Worm (Caenorhabditis elegans) whole organism, midembryonic: ENCODE data around the gene ZC190.4.

ENCODE experiments used
- T22C8.4 ChIP-seq: fragments of 200-800 bp; sonication (Bioruptor generic); IDR thresholded peaks from 2 replicates; pipeline ENCODE4 v1.3.6; 2022; ENCODE audit warnings: missing genetic modification characterization, missing compliant biosample characterization
- cog-1 ChIP-seq: sonication (generic microtip); optimal IDR thresholded peaks from 2 replicates; lab custom pipeline; 2016; ENCODE audit warnings: missing genetic modification characterization, missing compliant biosample characterization
- flt-1 ChIP-seq: fragments of 200-800 bp; sonication (Bioruptor generic); IDR thresholded peaks from 2 replicates; pipeline ENCODE4 v1.3.6; 2022; ENCODE audit warnings: missing genetic modification characterization, missing compliant biosample characterization
- klf-2 ChIP-seq: fragments of 200-800 bp; sonication (Bioruptor generic); conservative IDR thresholded peaks from 2 replicates; pipeline ENCODE4 v1.3.6; 2022; ENCODE audit warnings: missing genetic modification reagents, missing genetic modification characterization, missing compliant biosample characterization
- med-1 ChIP-seq: sonication (generic microtip); optimal IDR thresholded peaks from 2 replicates; lab custom pipeline; 2017; ENCODE audit warnings: missing genetic modification characterization, mild to moderate bottlenecking, missing compliant biosample characterization, antibody characterized with exemption, missing genetic modification reagents; ENCODE audit not compliant: insufficient read depth
- ref-1 ChIP-seq: fragments of 200-800 bp; sonication (Bioruptor generic); conservative IDR thresholded peaks from 2 replicates; pipeline ENCODE4 v1.3.6; 2022; ENCODE audit warnings: missing genetic modification reagents, missing genetic modification characterization, missing compliant biosample characterization
- tab-1 ChIP-seq: fragments of 200-800 bp; sonication (Bioruptor generic); IDR thresholded peaks from 2 replicates; pipeline ENCODE4 v1.3.6; 2022; ENCODE audit warnings: missing genetic modification characterization, missing compliant biosample characterization
- ztf-23 ChIP-seq: fragments of 200-800 bp; sonication (Bioruptor generic); IDR thresholded peaks from 2 replicates; pipeline ENCODE4 v1.3.6; 2022; ENCODE audit warnings: missing genetic modification reagents, missing genetic modification characterization, missing compliant biosample characterization

DNA sequence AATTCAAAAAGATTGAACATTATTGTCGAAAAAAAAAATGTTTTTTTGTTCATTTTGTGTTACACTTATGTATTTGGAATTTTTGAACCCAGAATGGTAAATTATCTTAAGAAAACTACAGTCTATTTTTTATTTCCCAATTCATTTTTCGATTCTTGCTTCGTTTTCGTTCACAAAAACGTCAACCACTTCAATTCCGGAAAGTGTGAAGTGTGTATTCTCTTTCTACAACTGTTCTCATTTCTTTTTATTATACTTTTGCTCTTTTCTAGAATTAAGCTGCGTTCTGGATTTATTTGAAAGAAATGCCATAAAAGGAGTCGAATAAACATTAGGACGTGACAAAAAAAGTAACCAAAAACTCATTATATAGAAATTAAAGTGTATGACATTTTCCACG lies 43.6 kb upstream of the ZC190.4 start, which contains the start of gene F41E6.1:
- no peak for TF ChIP-seq ztf-23 (GFP tag; lab: Robert Waterston, UW)
- no peak for TF ChIP-seq flt-1 (GFP tag; lab: Robert Waterston, UW)
- TF ChIP-seq cog-1, result no peak
- no peak for TF ChIP-seq med-1
- TF ChIP-seq klf-2 (GFP tag; lab: Robert Waterston, UW), result no peak
- TF ChIP-seq ref-1 (GFP tag; lab: Robert Waterston, UW), result no peak
- no peak for TF ChIP-seq T22C8.4
- TF ChIP-seq tab-1 (GFP tag; lab: Robert Waterston, UW), result no peak
